Fruit fly (Drosophila melanogaster) whole organism, wandering third instar larva: ENCODE results near the gene CG32248.

Experiments
- Hnf4 ChIP-seq: fragments of 200-800 bp; sonication (Bioruptor generic); optimal IDR thresholded peaks from 2 replicates; lab custom pipeline; 2016; ENCODE audit warnings: missing biosample characterization, mild to moderate bottlenecking, missing genetic modification characterization
- OdsH ChIP-seq: fragments of 200-800 bp; sonication (Bioruptor generic); optimal IDR thresholded peaks from 2 replicates; lab custom pipeline; 2016; ENCODE audit warnings: missing biosample characterization, mild to moderate bottlenecking, missing genetic modification characterization
- Sp1 ChIP-seq: fragments of 200-800 bp; sonication (Bioruptor generic); optimal IDR thresholded peaks from 3 replicates; lab custom pipeline; 2019; ENCODE audit warnings: missing biosample characterization, mild to moderate bottlenecking, missing genetic modification characterization, moderate library complexity
- foxo ChIP-seq, 2 experiments: fragments of 200-800 bp; sonication (Bioruptor generic); optimal IDR thresholded peaks; 2 replicates in 1 of 2; 3 replicates in 1 of 2; lab custom pipeline; 2016 to 2017; ENCODE audit warnings: missing biosample characterization in 2 of 2, missing genetic modification characterization in 2 of 2
- h ChIP-seq: fragments of 200-800 bp; sonication (Bioruptor generic); optimal IDR thresholded peaks from 3 replicates; lab custom pipeline; 2016; ENCODE audit warnings: missing biosample characterization, mild to moderate bottlenecking, missing genetic modification characterization
- pan ChIP-seq: fragments of >200 bp; optimal IDR thresholded peaks from 2 replicates; lab custom pipeline; 2017
- tai ChIP-seq: sonication (Bioruptor generic); optimal IDR thresholded peaks from 2 replicates; lab custom pipeline; 2016; ENCODE audit warnings: missing biosample characterization, missing genetic modification characterization
- usp ChIP-seq: fragments of >200 bp; optimal IDR thresholded peaks from 2 replicates; lab custom pipeline; 2017; ENCODE audit warnings: missing biosample characterization, missing genetic modification characterization

dm6 chr3L:4477656-4478254, 6.2 kb downstream of the CG32248 start:
- no peak for TF ChIP-seq Sp1 (GFP tag; lab: Kevin White, UChicago)
- no peak for TF ChIP-seq usp
- TF ChIP-seq foxo (GFP tag; optimal IDR thresholded peaks at IDR 0.05; lab: Kevin White, UChicago) = no peak
- TF ChIP-seq pan (lab: Kevin White, UChicago) = no peak
- no peak for TF ChIP-seq OdsH (GFP tag; lab: Kevin White, UChicago)
- no peak for TF ChIP-seq Hnf4
- no peak for TF ChIP-seq tai
- no peak for TF ChIP-seq h
